Fruit fly (Drosophila melanogaster): Measurements from ENCODE around the gene CG34283.

CG34283 gene

DNA sequence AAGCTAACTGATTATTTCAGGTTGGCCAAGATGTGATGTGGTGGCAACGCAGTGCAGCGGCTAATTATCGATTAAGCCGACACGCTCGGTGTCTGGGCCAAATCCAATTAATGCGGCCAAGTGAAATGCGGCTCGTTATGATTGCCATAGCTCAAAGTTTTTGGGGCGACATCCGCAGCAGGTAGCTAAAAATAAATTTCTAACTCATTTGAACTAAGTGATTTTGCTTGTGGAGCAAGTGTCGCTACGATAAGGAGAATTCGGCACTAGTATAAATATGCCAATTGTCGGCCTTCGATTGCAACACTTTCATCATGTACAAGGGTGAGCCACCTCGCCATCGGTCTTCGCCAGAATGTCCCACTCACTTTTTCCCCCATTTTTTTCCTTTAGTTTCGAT lies 27.4 kb downstream of the CG34283 start, which contains the start of gene CG34282:
Gene CG34282 (plus strand): TSS at position 301 of the 400 bp plus-strand sequence.
- TF ChIP-seq Met (GFP tag; optimal IDR thresholded peaks at IDR 0.05): no peak
- TF ChIP-seq CG9139 (GFP tag; optimal IDR thresholded peaks at IDR 0.05): no peak
- no peak for TF ChIP-seq net (GFP tag; optimal IDR thresholded peaks at IDR 0.05)
- no peak for TF ChIP-seq CG3919 (GFP tag; optimal IDR thresholded peaks at IDR 0.05)
- TF ChIP-seq Ets21C (GFP tag; optimal IDR thresholded peaks at IDR 0.05): no peak

DNA sequence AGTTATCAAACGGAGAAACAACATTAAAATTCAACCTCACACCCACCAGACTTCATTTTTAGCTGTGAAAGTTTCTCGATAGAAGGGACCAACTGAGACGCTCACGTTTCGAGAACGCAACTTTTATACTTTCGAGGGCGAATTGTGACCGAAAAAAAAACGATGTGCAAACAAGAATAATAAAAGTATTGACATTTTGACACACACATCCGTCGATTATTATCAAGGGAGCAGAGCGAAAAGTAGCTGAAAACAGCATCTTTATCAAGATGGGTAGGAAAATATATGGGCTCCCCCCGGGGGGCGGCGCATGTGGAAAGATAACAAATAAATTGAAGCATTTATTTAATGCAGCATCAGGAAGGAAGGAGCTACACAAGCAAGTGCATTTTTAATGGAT lies 28.8 kb downstream of the CG34283 start, which contains the start of gene CG14300:
Gene CG14300 (minus strand): TSS at position 101 of the 400 bp plus-strand sequence.
- no peak for TF ChIP-seq CG16779 (tag; optimal IDR thresholded peaks at IDR 0.05)
- TF ChIP-seq dac (GFP tag; optimal IDR thresholded peaks at IDR 0.05): no peak
- TF ChIP-seq CG11902 (GFP tag; optimal IDR thresholded peaks at IDR 0.05): no peak
- no peak for TF ChIP-seq CG10669 (GFP tag; optimal IDR thresholded peaks at IDR 0.05)
- no peak for TF ChIP-seq achi (GFP tag; optimal IDR thresholded peaks at IDR 0.05)
- TF ChIP-seq topi (GFP tag; optimal IDR thresholded peaks at IDR 0.05): no peak
- TF ChIP-seq Eip78C (GFP tag): no peak
- no peak for TF ChIP-seq esn (GFP tag; optimal IDR thresholded peaks at IDR 0.05)
- TF ChIP-seq Ets96B (tag; optimal IDR thresholded peaks at IDR 0.05): no peak
- no peak for TF ChIP-seq Eip75B (GFP tag; optimal IDR thresholded peaks at IDR 0.05)
- no peak for TF ChIP-seq fd85E (GFP tag; optimal IDR thresholded peaks at IDR 0.05)
- TF ChIP-seq CG4318 (GFP tag; optimal IDR thresholded peaks at IDR 0.05): no peak
- no peak for TF ChIP-seq CG6792 (GFP tag; optimal IDR thresholded peaks at IDR 0.05)
- TF ChIP-seq lz (GFP tag; optimal IDR thresholded peaks at IDR 0.05): no peak
- TF ChIP-seq dsx (GFP tag; optimal IDR thresholded peaks at IDR 0.05; ENCODE audit: poor library complexity, severe bottlenecking): no peak
- TF ChIP-seq CG7368 (GFP tag; optimal IDR thresholded peaks at IDR 0.05): no peak
- TF ChIP-seq svp (GFP tag): no peak
- TF ChIP-seq OdsH (GFP tag; optimal IDR thresholded peaks at IDR 0.05): no peak
- TF ChIP-seq CG8119 (GFP tag; IDR thresholded peaks at IDR 0.05): no peak

DNA sequence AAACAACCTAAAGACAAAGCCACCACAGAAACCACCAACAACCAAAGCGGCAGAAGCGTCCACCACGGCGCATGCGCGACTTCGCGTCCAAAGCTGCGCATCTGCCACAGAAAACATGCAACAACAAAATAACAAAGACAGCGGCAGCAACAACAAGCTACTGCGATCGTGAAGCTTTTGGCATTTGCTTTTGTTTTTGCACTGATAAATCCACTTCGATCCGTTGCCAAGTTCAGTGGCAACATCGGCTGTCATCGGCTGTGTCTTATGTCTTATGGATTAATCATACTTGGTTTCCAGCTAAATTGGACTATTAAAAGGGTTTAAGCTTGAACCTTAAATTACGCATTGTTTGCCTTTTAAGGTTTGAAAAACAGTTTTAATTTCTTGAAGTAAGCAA lies 29.8 kb downstream of the CG34283 start, which contains the start of gene Muc91C:
Gene Muc91C (minus strand): TSS at position 101 of the 400 bp plus-strand sequence.
- TF ChIP-seq spab (GFP tag; optimal IDR thresholded peaks at IDR 0.05) (no peak), CG3032 (tag; optimal IDR thresholded peaks at IDR 0.05) (no peak), lz (GFP tag; optimal IDR thresholded peaks at IDR 0.05) (no peak), CG6163 (GFP tag; IDR thresholded peaks at IDR 0.05) (no peak), fd85E (GFP tag; optimal IDR thresholded peaks at IDR 0.05) (no peak), Hr39 (GFP tag; optimal IDR thresholded peaks at IDR 0.05) (no peak), svp (GFP tag) (no peak), dsx (GFP tag; optimal IDR thresholded peaks at IDR 0.05; ENCODE audit: poor library complexity, severe bottlenecking) (no peak), Lpt (GFP tag; optimal IDR thresholded peaks at IDR 0.05) (no peak), salr (GFP tag; optimal IDR thresholded peaks at IDR 0.05) (no peak), achi (GFP tag; optimal IDR thresholded peaks at IDR 0.05) (no peak), net (GFP tag; optimal IDR thresholded peaks at IDR 0.05) (no peak), Smox (GFP tag; optimal IDR thresholded peaks at IDR 0.05) (no peak), Hr4 (GFP tag; optimal IDR thresholded peaks at IDR 0.05) (no peak), Eip75B (GFP tag; optimal IDR thresholded peaks at IDR 0.05) (no peak), CG9139 (GFP tag; optimal IDR thresholded peaks at IDR 0.05) (no peak), Sox15 (GFP tag; optimal IDR thresholded peaks at IDR 0.05) (no peak), cyc (GFP tag; optimal IDR thresholded peaks at IDR 0.05) (no peak), acj6 (GFP tag; optimal IDR thresholded peaks at IDR 0.05) (no peak)

DNA sequence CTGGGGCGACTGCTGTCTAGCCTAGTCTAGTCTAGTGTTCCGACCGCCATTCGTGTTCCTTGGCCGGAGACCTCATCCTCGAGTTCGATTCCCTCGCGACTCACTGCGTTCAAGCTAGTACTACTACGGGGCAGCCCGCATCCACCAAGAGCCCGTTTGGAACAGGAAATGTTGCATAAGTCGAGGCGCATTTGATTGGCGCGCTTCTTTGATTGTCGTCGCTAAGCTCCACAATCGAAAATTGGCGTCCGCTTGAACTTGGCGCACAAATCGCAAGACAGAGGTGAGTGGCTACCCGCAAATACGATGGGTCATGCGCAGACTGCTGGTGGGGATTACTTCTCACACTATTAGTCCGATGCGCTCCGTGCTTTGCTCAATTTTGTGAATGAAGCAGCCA lies 41.3 kb downstream of the CG34283 start:
- no peak for TF ChIP-seq salr (GFP tag; optimal IDR thresholded peaks at IDR 0.05)

DNA sequence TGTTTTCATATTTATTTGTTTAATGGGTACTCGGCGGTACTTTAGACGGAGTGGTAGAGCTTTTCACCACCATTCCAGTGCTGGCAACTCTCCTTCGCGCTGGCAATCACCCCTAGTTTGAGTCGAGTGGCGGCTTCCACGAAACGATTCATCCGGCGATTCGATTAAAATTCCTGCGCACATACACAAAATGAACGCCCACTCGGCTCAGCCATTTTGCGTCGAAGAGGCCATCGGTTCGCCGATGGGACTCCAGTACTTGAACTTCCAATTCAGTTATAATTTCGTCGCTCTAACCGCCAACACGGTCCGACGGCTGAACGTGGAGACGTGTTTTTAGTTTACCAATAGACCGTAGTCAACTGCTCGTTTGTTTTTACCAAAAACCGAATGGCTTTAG lies 42.1 kb downstream of the CG34283 start, which contains the start of the genes CG46318 and ChT:
Gene CG46318 (plus strand): TSS at position 273 of the 400 bp plus-strand sequence.
Gene ChT (plus strand): TSS at position 273 of the 400 bp plus-strand sequence.
- TF ChIP-seq Eip75B (GFP tag; optimal IDR thresholded peaks at IDR 0.05): no peak
- TF ChIP-seq topi (GFP tag; optimal IDR thresholded peaks at IDR 0.05): no peak
- TF ChIP-seq Hr4 (GFP tag; optimal IDR thresholded peaks at IDR 0.05): no peak
- no peak for TF ChIP-seq salr (GFP tag; optimal IDR thresholded peaks at IDR 0.05)
- no peak for TF ChIP-seq CG6276 (GFP tag; optimal IDR thresholded peaks at IDR 0.05)
